Fruit fly (Drosophila melanogaster) whole organism, embryonic: Measurements from ENCODE around the gene Mrp5.

Experiments
- CG10267 ChIP-seq: fragments of 200-800 bp; sonication (Bioruptor generic); optimal IDR thresholded peaks from 2 replicates; lab custom pipeline; 2018; ENCODE audit warnings: missing biosample characterization, mild to moderate bottlenecking, missing genetic modification characterization, moderate library complexity
- CG12391 ChIP-seq: fragments of 200-800 bp; sonication (Bioruptor generic); optimal IDR thresholded peaks from 3 replicates; lab custom pipeline; 2018; ENCODE audit warnings: missing biosample characterization, mild to moderate bottlenecking, missing genetic modification characterization, moderate library complexity
- CG14710 ChIP-seq: fragments of 200-800 bp; sonication (Bioruptor generic); optimal IDR thresholded peaks from 3 replicates; lab custom pipeline; 2019; ENCODE audit warnings: missing biosample characterization, mild to moderate bottlenecking, missing genetic modification characterization, moderate library complexity
- CG15011 ChIP-seq: fragments of 200-800 bp; sonication (Bioruptor generic); optimal IDR thresholded peaks from 3 replicates; lab custom pipeline; 2018; ENCODE audit warnings: missing biosample characterization, mild to moderate bottlenecking, missing genetic modification characterization
- CG16779 ChIP-seq: fragments of 200-800 bp; sonication (Bioruptor generic); IDR thresholded peaks from 2 replicates; pipeline ENCODE4 v1.3.6; 2022; ENCODE audit warnings: missing biosample characterization, missing genetic modification characterization
- CG30020 ChIP-seq: fragments of 200-800 bp; optimal IDR thresholded peaks from 2 replicates; lab custom pipeline; 2019; ENCODE audit warnings: missing biosample characterization, mild to moderate bottlenecking, missing genetic modification characterization, moderate library complexity
- CG34422 ChIP-seq: fragments of 200-800 bp; sonication (Bioruptor generic); IDR thresholded peaks from 3 replicates; pipeline ENCODE4 v1.3.6; 2022; ENCODE audit warnings: missing biosample characterization, missing genetic modification characterization
- CoRest ChIP-seq: fragments of 200-800 bp; sonication (Bioruptor generic); optimal IDR thresholded peaks from 3 replicates; lab custom pipeline; 2018; ENCODE audit warnings: missing biosample characterization, mild to moderate bottlenecking, missing genetic modification characterization, moderate library complexity
- CrebB ChIP-seq: fragments of 200-800 bp; sonication (Bioruptor generic); optimal IDR thresholded peaks from 3 replicates; lab custom pipeline; 2018; ENCODE audit warnings: missing biosample characterization, mild to moderate bottlenecking, missing genetic modification characterization
- D19A ChIP-seq: fragments of 200-800 bp; optimal IDR thresholded peaks from 3 replicates; lab custom pipeline; 2019; ENCODE audit warnings: missing biosample characterization, mild to moderate bottlenecking, missing genetic modification characterization, moderate library complexity
- Dref ChIP-seq: fragments of 200-800 bp; sonication (Bioruptor generic); IDR thresholded peaks from 2 replicates; pipeline ENCODE4 v1.3.6; 2022; ENCODE audit warnings: missing biosample characterization, missing genetic modification characterization
- Gug ChIP-seq: fragments of 200-800 bp; sonication (Bioruptor generic); IDR thresholded peaks from 4 replicates; pipeline ENCODE4 v1.3.6; 2022; ENCODE audit warnings: missing biosample characterization, missing genetic modification characterization
- HHEX ChIP-seq: fragments of 200-800 bp; sonication (Bioruptor generic); optimal IDR thresholded peaks from 3 replicates; lab custom pipeline; 2017; ENCODE audit warnings: missing biosample characterization, mild to moderate bottlenecking, missing genetic modification characterization, missing genetic modification reagents
- HLHmδ ChIP-seq: fragments of 200-800 bp; sonication (Bioruptor generic); optimal IDR thresholded peaks from 2 replicates; lab custom pipeline; 2018; ENCODE audit warnings: missing biosample characterization, mild to moderate bottlenecking, missing genetic modification characterization, moderate library complexity
- Hand ChIP-seq: fragments of 200-800 bp; sonication (Bioruptor generic); optimal IDR thresholded peaks from 2 replicates; lab custom pipeline; 2017; ENCODE audit warnings: mild to moderate bottlenecking, missing biosample characterization, missing genetic modification reagents, missing genetic modification characterization
- Hr78 ChIP-seq, 2 experiments: fragments of 200-800 bp in 1 of 2; fragments of >200 bp in 1 of 2; sonication (Bioruptor generic) in 1 of 2; optimal IDR thresholded peaks; 2 replicates each; lab custom pipeline; 2017 to 2019; ENCODE audit warnings: missing biosample characterization in 2 of 2, missing genetic modification characterization in 2 of 2, mild to moderate bottlenecking in 1 of 2, moderate library complexity in 1 of 2
- Kr ChIP-seq: fragments of 200-800 bp; sonication (Bioruptor generic); optimal IDR thresholded peaks from 2 replicates; lab custom pipeline; 2017; ENCODE audit warnings: missing biosample characterization, mild to moderate bottlenecking, missing genetic modification characterization
- MESR4 ChIP-seq: fragments of 200-800 bp; sonication (Bioruptor generic); optimal IDR thresholded peaks from 2 replicates; lab custom pipeline; 2018; ENCODE audit warnings: missing biosample characterization, mild to moderate bottlenecking, missing genetic modification characterization, moderate library complexity
- Meics ChIP-seq: fragments of 200-800 bp; sonication (Bioruptor generic); optimal IDR thresholded peaks from 2 replicates; lab custom pipeline; 2017; ENCODE audit warnings: missing biosample characterization, mild to moderate bottlenecking, missing genetic modification characterization
- Myb ChIP-seq: fragments of 200-800 bp; sonication (Bioruptor generic); optimal IDR thresholded peaks from 2 replicates; lab custom pipeline; 2016; ENCODE audit warnings: missing biosample characterization, missing genetic modification characterization
- NC2β ChIP-seq: fragments of 200-800 bp; sonication (Bioruptor generic); optimal IDR thresholded peaks from 2 replicates; lab custom pipeline; 2016; ENCODE audit warnings: missing biosample characterization, missing genetic modification characterization
- Opbp ChIP-seq: fragments of 200-800 bp; sonication (Bioruptor generic); IDR thresholded peaks from 3 replicates; pipeline ENCODE4 v1.3.6; 2022; ENCODE audit warnings: missing biosample characterization, missing genetic modification characterization; ENCODE audit not compliant: partially characterized antibody
- PHDP ChIP-seq: fragments of 200-800 bp; sonication (Bioruptor generic); optimal IDR thresholded peaks from 3 replicates; lab custom pipeline; 2018; ENCODE audit warnings: missing biosample characterization, mild to moderate bottlenecking, missing genetic modification characterization, moderate library complexity
- Pdp1 ChIP-seq, 2 experiments: fragments of 200-800 bp; sonication (Bioruptor generic); optimal IDR thresholded peaks; 3 replicates each; lab custom pipeline; 2016; ENCODE audit warnings: missing biosample characterization in 2 of 2, missing genetic modification characterization in 2 of 2, mild to moderate bottlenecking in 1 of 2, moderate library complexity in 1 of 2
- Sry-β ChIP-seq: fragments of 200-800 bp; sonication (Bioruptor generic); optimal IDR thresholded peaks from 2 replicates; lab custom pipeline; 2018; ENCODE audit warnings: missing biosample characterization, mild to moderate bottlenecking, missing genetic modification characterization, moderate library complexity
- Vsx1 ChIP-seq: fragments of 200-800 bp; sonication (Bioruptor generic); optimal IDR thresholded peaks from 2 replicates; lab custom pipeline; 2017; ENCODE audit warnings: missing biosample characterization, mild to moderate bottlenecking, missing genetic modification characterization, missing genetic modification reagents
- YL-1 ChIP-seq: fragments of 200-800 bp; sonication (Bioruptor generic); optimal IDR thresholded peaks from 3 replicates; lab custom pipeline; 2017; ENCODE audit warnings: missing biosample characterization, mild to moderate bottlenecking, missing genetic modification characterization
- ato ChIP-seq: fragments of 200-800 bp; sonication (Bioruptor generic); IDR thresholded peaks from 2 replicates; pipeline ENCODE4 v1.3.6; 2022; ENCODE audit warnings: missing biosample characterization, missing genetic modification characterization; ENCODE audit not compliant: partially characterized antibody
- bab2 ChIP-seq: fragments of 200-800 bp; sonication (Bioruptor generic); optimal IDR thresholded peaks from 2 replicates; lab custom pipeline; 2016; ENCODE audit warnings: missing biosample characterization, missing genetic modification characterization
- chif ChIP-seq, 2 experiments: fragments of 200-800 bp; sonication (Bioruptor generic); optimal IDR thresholded peaks; 3 replicates each; lab custom pipeline; 2016; ENCODE audit warnings: missing biosample characterization in 2 of 2, missing genetic modification characterization in 2 of 2
- chinmo ChIP-seq: fragments of 200-800 bp; sonication (Bioruptor generic); IDR thresholded peaks from 4 replicates; pipeline ENCODE4 v1.3.6; 2022; ENCODE audit warnings: missing biosample characterization, missing genetic modification characterization; ENCODE audit not compliant: partially characterized antibody
- dpn ChIP-seq, 2 experiments: fragments of 200-800 bp; sonication (Bioruptor generic); optimal IDR thresholded peaks; 3 replicates each; lab custom pipeline; 2016; ENCODE audit warnings: missing biosample characterization in 2 of 2, missing genetic modification characterization in 2 of 2
- ems ChIP-seq: fragments of 200-800 bp; sonication (Bioruptor generic); optimal IDR thresholded peaks from 3 replicates; lab custom pipeline; 2016; ENCODE audit warnings: missing biosample characterization, missing genetic modification characterization
- eve ChIP-seq, 2 experiments: fragments of >200 bp; optimal IDR thresholded peaks; 2 replicates each; lab custom pipeline; 2017; ENCODE audit warnings: missing biosample characterization in 2 of 2, missing genetic modification characterization in 2 of 2
- exex ChIP-seq: fragments of 200-800 bp; sonication (Bioruptor generic); optimal IDR thresholded peaks from 4 replicates; lab custom pipeline; 2018; ENCODE audit warnings: missing biosample characterization, mild to moderate bottlenecking, missing genetic modification characterization, moderate library complexity
- fd3F ChIP-seq: fragments of 200-800 bp; sonication (Bioruptor generic); optimal IDR thresholded peaks from 2 replicates; lab custom pipeline; 2018; ENCODE audit warnings: missing biosample characterization, mild to moderate bottlenecking, missing genetic modification characterization, moderate library complexity
- gcm ChIP-seq: fragments of 200-800 bp; sonication (Bioruptor generic); optimal IDR thresholded peaks from 2 replicates; lab custom pipeline; 2019; ENCODE audit warnings: missing biosample characterization, mild to moderate bottlenecking, missing genetic modification characterization, moderate library complexity
- jumu ChIP-seq: fragments of 200-800 bp; sonication (Bioruptor generic); optimal IDR thresholded peaks from 3 replicates; lab custom pipeline; 2016; ENCODE audit warnings: missing biosample characterization, missing genetic modification characterization
- kah ChIP-seq: fragments of 200-800 bp; sonication (Bioruptor generic); optimal IDR thresholded peaks from 2 replicates; lab custom pipeline; 2018; ENCODE audit warnings: missing biosample characterization, mild to moderate bottlenecking, missing genetic modification characterization
- knrl ChIP-seq: fragments of 200-800 bp; sonication (Bioruptor generic); IDR thresholded peaks from 3 replicates; pipeline ENCODE4 v1.3.6; 2022; ENCODE audit warnings: missing biosample characterization, missing genetic modification characterization; ENCODE audit not compliant: partially characterized antibody
- lmd ChIP-seq: fragments of 200-800 bp; sonication (Bioruptor generic); IDR thresholded peaks from 2 replicates; pipeline ENCODE4 v1.3.6; 2022; ENCODE audit warnings: missing biosample characterization, missing genetic modification characterization
- run ChIP-seq: fragments of 200-800 bp; sonication (Bioruptor generic); optimal IDR thresholded peaks from 3 replicates; lab custom pipeline; 2018; ENCODE audit warnings: missing biosample characterization, mild to moderate bottlenecking, missing genetic modification characterization
- stwl ChIP-seq: fragments of 200-800 bp; sonication (Bioruptor generic); optimal IDR thresholded peaks from 3 replicates; lab custom pipeline; 2018; ENCODE audit warnings: missing biosample characterization, mild to moderate bottlenecking, missing genetic modification characterization, moderate library complexity
- tio ChIP-seq: fragments of 200-800 bp; sonication (Bioruptor generic); optimal IDR thresholded peaks from 2 replicates; lab custom pipeline; 2017; ENCODE audit warnings: missing biosample characterization, missing genetic modification characterization, inconsistent platforms
- trem ChIP-seq: fragments of 200-800 bp; optimal IDR thresholded peaks from 3 replicates; lab custom pipeline; 2019; ENCODE audit warnings: missing biosample characterization, mild to moderate bottlenecking, missing genetic modification characterization, moderate library complexity
- vvl ChIP-seq: fragments of 200-800 bp; sonication (Bioruptor generic); IDR thresholded peaks from 2 replicates; pipeline ENCODE4 v1.3.6; 2022; ENCODE audit warnings: missing biosample characterization, missing genetic modification characterization
- yki ChIP-seq: fragments of >200 bp; optimal IDR thresholded peaks from 3 replicates; lab custom pipeline; 2018

The Mrp5 gene

dm6 chr3R:19880431-19880939 lies 5.0 kb upstream of the Mrp5 start (continued):
- no peak for TF ChIP-seq Opbp

- TF ChIP-seq NC2β = no peak
- TF ChIP-seq Kr (GFP tag; lab: Kevin White, UChicago) = no peak
- TF ChIP-seq MESR4 = peak; percentile 86
- no peak for TF ChIP-seq eve (GFP tag; optimal IDR thresholded peaks at IDR 0.05; lab: Kevin White, UChicago)
- TF ChIP-seq Dref (GFP tag; lab: Robert Waterston, UW) = no peak
- no peak for TF ChIP-seq HLHmδ (GFP tag; lab: Kevin White, UChicago)
- TF ChIP-seq exex (tag; lab: Kevin White, UChicago) = peak; percentile 16
- TF ChIP-seq Myb (GFP tag; lab: Kevin White, UChicago) = no peak
- no peak for TF ChIP-seq CG16779 (GFP tag; lab: Robert Waterston, UW)
- TF ChIP-seq trem (tag; lab: Kevin White, UChicago) = peak; percentile 22
- no peak for TF ChIP-seq vvl (GFP tag; lab: Robert Waterston, UW)
- no peak for TF ChIP-seq CrebB (tag; lab: Kevin White, UChicago)
- TF ChIP-seq chif (GFP tag; optimal IDR thresholded peaks at IDR 0.05; lab: Kevin White, UChicago) = no peak
- no peak for TF ChIP-seq tio
- no peak for TF ChIP-seq PHDP (tag; lab: Kevin White, UChicago)
- TF ChIP-seq stwl = peak; percentile 11
- no peak for TF ChIP-seq Hr78 (GFP tag; optimal IDR thresholded peaks at IDR 0.05; lab: Kevin White, UChicago)
- no peak for TF ChIP-seq run
- TF ChIP-seq Pdp1 (GFP tag; optimal IDR thresholded peaks at IDR 0.05; lab: Kevin White, UChicago) = peak in 1 of 2 experiments; percentile 48
- no peak for TF ChIP-seq Meics (GFP tag; lab: Kevin White, UChicago)
- TF ChIP-seq knrl (GFP tag; lab: Robert Waterston, UW) = no peak
- 0 out of 3 replicates have a peak, but pooled peaks have one; percentile 24 for TF ChIP-seq CG34422
- TF ChIP-seq chinmo = no peak
- TF ChIP-seq CG10267 (tag; lab: Kevin White, UChicago) = peak; percentile 20
- TF ChIP-seq HHEX (GFP tag; lab: Kevin White, UChicago) = no peak
- no peak for TF ChIP-seq CG15011 (GFP tag; lab: Kevin White, UChicago)
- TF ChIP-seq YL-1 (GFP tag; lab: Kevin White, UChicago) = no peak
- TF ChIP-seq dpn (GFP tag; optimal IDR thresholded peaks at IDR 0.05; lab: Kevin White, UChicago) = no peak
- no peak for TF ChIP-seq ato (GFP tag; lab: Robert Waterston, UW)
- TF ChIP-seq Sry-β (GFP tag; lab: Kevin White, UChicago) = no peak
- peak; percentile 13 for TF ChIP-seq CG14710
- peak; percentile 73 for TF ChIP-seq kah (GFP tag; lab: Kevin White, UChicago)
- TF ChIP-seq jumu (GFP tag; lab: Kevin White, UChicago) = no peak
- no peak for TF ChIP-seq CG12391
- TF ChIP-seq yki (lab: Kevin White, UChicago) = no peak
- TF ChIP-seq Vsx1 (GFP tag; lab: Kevin White, UChicago) = no peak
- TF ChIP-seq CG30020 (tag; lab: Kevin White, UChicago) = no peak
- no peak for TF ChIP-seq Gug
- TF ChIP-seq ems (GFP tag; lab: Kevin White, UChicago) = no peak
- no peak for TF ChIP-seq Opbp
- no peak for TF ChIP-seq gcm (GFP tag; lab: Kevin White, UChicago)
- TF ChIP-seq bab2 (GFP tag; lab: Kevin White, UChicago) = no peak
- TF ChIP-seq lmd = no peak
- no peak for TF ChIP-seq fd3F (GFP tag; lab: Kevin White, UChicago)
- no peak for TF ChIP-seq D19A
- no peak for TF ChIP-seq CoRest (tag; lab: Kevin White, UChicago)
- no peak for TF ChIP-seq Hand (GFP tag; lab: Kevin White, UChicago)
Measured at dm6 chr3R:19879470-19880052, 4.1 kb upstream of the Mrp5 start, which contains the start of gene Ask1. Ask1 (plus strand) TSS chr3R:19879719.
